Fruit fly (Drosophila melanogaster): Measurements from ENCODE around the gene Dpy-30L2.

Dpy-30L2 gene

DNA sequence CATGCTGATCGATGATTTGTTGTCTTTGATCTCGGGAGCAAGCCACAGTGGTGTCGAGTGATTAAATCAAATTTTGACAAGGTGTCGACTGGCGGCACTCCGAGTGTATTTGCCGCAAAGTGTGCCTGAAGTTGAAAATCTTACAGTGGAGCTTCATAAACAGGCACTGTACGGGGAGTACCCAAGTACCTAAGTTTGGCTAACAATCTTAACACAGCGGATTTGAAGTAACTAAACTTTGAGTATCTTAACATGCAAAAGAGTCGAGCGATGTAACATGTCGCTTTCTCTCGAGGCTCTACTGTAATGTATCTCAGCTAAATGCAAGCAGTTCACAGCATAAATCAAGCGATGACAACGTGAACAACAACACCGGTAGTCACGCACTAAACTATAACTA, 30.8 kb downstream of the Dpy-30L2 start (continued):
- TF ChIP-seq CG8388 (GFP tag; optimal IDR thresholded peaks at IDR 0.05) (peak; percentile 54), al (GFP tag; IDR thresholded peaks at IDR 0.05) (no peak), sug (tag; optimal IDR thresholded peaks at IDR 0.05) (no peak), hkb (optimal IDR thresholded peaks at IDR 0.05) (no peak), hkb (GFP tag; IDR thresholded peaks at IDR 0.05) (peak; percentile 65), CG31365 (tag; optimal IDR thresholded peaks at IDR 0.05) (peak; percentile 19), dmrt11E (tag; optimal IDR thresholded peaks at IDR 0.05) (peak; percentile 88), Hand (GFP tag; optimal IDR thresholded peaks at IDR 0.05) (no peak), CG16815 (GFP tag; optimal IDR thresholded peaks at IDR 0.05) (peak; percentile 81), pros (GFP tag; optimal IDR thresholded peaks at IDR 0.05) (no peak), CG31388 (GFP tag; optimal IDR thresholded peaks at IDR 0.05) (peak; percentile 28), ems (GFP tag; optimal IDR thresholded peaks at IDR 0.05) (peak; percentile 20), zfh1 (GFP tag; IDR thresholded peaks at IDR 0.05) (peak; percentile 90), CG10366 (GFP tag; IDR thresholded peaks at IDR 0.05) (peak; percentile 66), CG10274 (GFP tag; optimal IDR thresholded peaks at IDR 0.05) (no peak), CG17802 (tag; optimal IDR thresholded peaks at IDR 0.05) (peak; percentile 25), Sox102F (GFP tag; optimal IDR thresholded peaks at IDR 0.05) (peak; percentile 65), Gug (GFP tag; IDR thresholded peaks at IDR 0.05) (peak; percentile 75; the same call in 3 of the 4 replicates), sima (GFP tag; optimal IDR thresholded peaks at IDR 0.05) (no peak), cas (GFP tag; IDR thresholded peaks at IDR 0.05) (no peak), Hsf (GFP tag; optimal IDR thresholded peaks at IDR 0.05) (peak; percentile 67), CG15696 (tag; optimal IDR thresholded peaks at IDR 0.05) (peak; percentile 89), CG30403 (GFP tag; optimal IDR thresholded peaks at IDR 0.05) (peak; percentile 59), her (GFP tag; optimal IDR thresholded peaks at IDR 0.05) (peak; percentile 12), grau (tag; optimal IDR thresholded peaks at IDR 0.05) (peak; percentile 93), odd (GFP tag; optimal IDR thresholded peaks at IDR 0.05) (no peak), pum (GFP tag; optimal IDR thresholded peaks at IDR 0.05) (peak; percentile 79), ab (GFP tag; optimal IDR thresholded peaks at IDR 0.05) (no peak), CG18476 (GFP tag; optimal IDR thresholded peaks at IDR 0.05) (peak; percentile 24), vfl (GFP tag; optimal IDR thresholded peaks at IDR 0.05) (no peak), jigr1 (GFP tag; IDR thresholded peaks at IDR 0.05) (peak; percentile 36; the same call in 1 of the 3 replicates), Dll (GFP tag; IDR thresholded peaks at IDR 0.05; ENCODE audit: partially characterized antibody) (no peak), CG4854 (GFP tag; optimal IDR thresholded peaks at IDR 0.05) (no peak), slou (GFP tag; optimal IDR thresholded peaks at IDR 0.05) (no peak), CG8089 (GFP tag; optimal IDR thresholded peaks at IDR 0.05) (peak; percentile 58), kah (GFP tag; optimal IDR thresholded peaks at IDR 0.05) (peak; percentile 13), CG11247 (GFP tag; IDR thresholded peaks at IDR 0.05) (no peak), HmgD (GFP tag; optimal IDR thresholded peaks at IDR 0.05) (no peak), CG4730 (GFP tag; IDR thresholded peaks at IDR 0.05) (peak; percentile 58), CG13287 (GFP tag; IDR thresholded peaks at IDR 0.05; ENCODE audit: partially characterized antibody) (no peak), Ssrp (tag; optimal IDR thresholded peaks at IDR 0.05) (peak; percentile 73), CG15073 (GFP tag; optimal IDR thresholded peaks at IDR 0.05) (no peak), ase (GFP tag; IDR thresholded peaks at IDR 0.05) (peak; percentile 58; the same call in 1 of the 3 replicates), Sry-β (GFP tag; optimal IDR thresholded peaks at IDR 0.05) (no peak), D19B (GFP tag; optimal IDR thresholded peaks at IDR 0.05) (no peak), bcd (GFP tag; optimal IDR thresholded peaks at IDR 0.05) (peak; percentile 46), Meics (GFP tag; optimal IDR thresholded peaks at IDR 0.05) (no peak), caup (GFP tag; optimal IDR thresholded peaks at IDR 0.05; ENCODE audit: severe bottlenecking) (no peak), Six4 (GFP tag; optimal IDR thresholded peaks at IDR 0.05) (peak; percentile 63), CG34376 (GFP tag; optimal IDR thresholded peaks at IDR 0.05) (no peak), TFAM (GFP tag; optimal IDR thresholded peaks at IDR 0.05) (no peak), CG3163 (GFP tag; optimal IDR thresholded peaks at IDR 0.05) (peak; percentile 17)

Data from whole organism, embryonic.